Worm (Caenorhabditis elegans) whole organism, early embryonic: ENCODE data around the gene math-21.

Experiments used
- B0310.2 ChIP-seq: sonication (generic microtip); optimal IDR thresholded peaks from 2 replicates; lab custom pipeline; 2016; ENCODE audit warnings: mild to moderate bottlenecking, missing genetic modification characterization, missing compliant biosample characterization
- aly-1 ChIP-seq: sonication (generic microtip); optimal IDR thresholded peaks from 2 replicates; lab custom pipeline; 2016; ENCODE audit warnings: missing genetic modification characterization, missing compliant biosample characterization
- ama-1 ChIP-seq: fragments of 150-350 bp; optimal IDR thresholded peaks from 2 replicates; lab custom pipeline; 2014
- ceh-13 ChIP-seq: fragments of 200-800 bp; sonication (Bioruptor generic); optimal IDR thresholded peaks from 2 replicates; lab custom pipeline; 2018; ENCODE audit warnings: mild to moderate bottlenecking, missing genetic modification characterization, missing compliant biosample characterization
- ceh-36 ChIP-seq: sonication (generic microtip); optimal IDR thresholded peaks from 2 replicates; lab custom pipeline; 2016; ENCODE audit warnings: missing genetic modification characterization, inconsistent platforms, missing compliant biosample characterization
- ets-7 ChIP-seq: sonication (generic microtip); optimal IDR thresholded peaks from 2 replicates; lab custom pipeline; 2016; ENCODE audit warnings: missing genotype, missing genetic modification characterization, missing compliant biosample characterization
- flt-1 ChIP-seq: fragments of 200-800 bp; sonication (Bioruptor generic); IDR thresholded peaks from 2 replicates; pipeline ENCODE4 v1.3.6; 2022; ENCODE audit warnings: missing genetic modification characterization, missing compliant biosample characterization
- hmbx-1 ChIP-seq: sonication (generic microtip); optimal IDR thresholded peaks from 2 replicates; lab custom pipeline; 2016; ENCODE audit warnings: mild to moderate bottlenecking, missing genetic modification characterization, missing compliant biosample characterization
- hnd-1 ChIP-seq: sonication (generic microtip); optimal IDR thresholded peaks from 2 replicates; lab custom pipeline; 2016; ENCODE audit warnings: missing genetic modification characterization, missing compliant biosample characterization
- pes-1 ChIP-seq: fragments of 200-800 bp; sonication (Bioruptor generic); IDR thresholded peaks from 2 replicates; pipeline ENCODE4 v1.3.6; 2022; ENCODE audit warnings: missing genetic modification reagents, missing genetic modification characterization, missing compliant biosample characterization
- scrt-1 ChIP-seq: fragments of 200-800 bp; sonication (Bioruptor generic); IDR thresholded peaks from 2 replicates; pipeline ENCODE4 v1.3.6; 2022; ENCODE audit warnings: missing genetic modification characterization, missing compliant biosample characterization
- sea-1 ChIP-seq: fragments of 200-800 bp; sonication (Bioruptor generic); conservative IDR thresholded peaks from 2 replicates; pipeline ENCODE4 v1.3.6; 2022; ENCODE audit warnings: missing genetic modification characterization, missing compliant biosample characterization
- tbx-11 ChIP-seq: fragments of 200-800 bp; sonication (Bioruptor generic); IDR thresholded peaks from 2 replicates; pipeline ENCODE4 v1.3.6; 2022; ENCODE audit warnings: missing genetic modification characterization, missing compliant biosample characterization
- tra-4 ChIP-seq: sonication (generic microtip); optimal IDR thresholded peaks from 2 replicates; lab custom pipeline; 2017; ENCODE audit warnings: missing genetic modification characterization, missing compliant biosample characterization

ce11 chrII:1989010-1989409 is 4.8 kb upstream of the math-21 start, which contains the start of gene math-44:
- TF ChIP-seq ama-1, result no peak
- no peak for TF ChIP-seq aly-1 (tag; lab: Kevin White, UChicago)
- no peak for TF ChIP-seq sea-1 (GFP tag; lab: Robert Waterston, UW)
- TF ChIP-seq scrt-1 (GFP tag; lab: Robert Waterston, UW), result no peak
- TF ChIP-seq hmbx-1, result no peak
- no peak for TF ChIP-seq tbx-11 (GFP tag; lab: Robert Waterston, UW)
- no peak for TF ChIP-seq pes-1 (GFP tag; lab: Robert Waterston, UW)
- no peak for TF ChIP-seq ets-7 (tag; lab: Kevin White, UChicago)
- TF ChIP-seq tra-4 (tag; lab: Kevin White, UChicago), result no peak
- no peak for TF ChIP-seq B0310.2 (tag; lab: Kevin White, UChicago)
- no peak for TF ChIP-seq ceh-13
- no peak for TF ChIP-seq hnd-1 (tag; lab: Kevin White, UChicago)
- TF ChIP-seq ceh-36 (tag; lab: Kevin White, UChicago), result no peak
- no peak for TF ChIP-seq flt-1 (GFP tag; lab: Robert Waterston, UW)
